Worm (Caenorhabditis elegans) whole organism, young adult: ENCODE measurements around the gene H12D21.10.

Source experiments
- aptf-3 ChIP-seq: fragments of 200-800 bp; sonication (Bioruptor generic); IDR thresholded peaks from 2 replicates; pipeline ENCODE4 v1.3.6; 2022; ENCODE audit warnings: missing genetic modification characterization, missing compliant biosample characterization
- atf-7 ChIP-seq: sonication (generic microtip); optimal IDR thresholded peaks from 2 replicates; lab custom pipeline; 2017; ENCODE audit warnings: mild to moderate bottlenecking, missing genetic modification characterization, missing compliant biosample characterization
- lin-26 ChIP-seq: fragments of 200-800 bp; sonication (Bioruptor generic); IDR thresholded peaks from 2 replicates; pipeline ENCODE4 v1.3.6; 2022; ENCODE audit warnings: missing genetic modification reagents, missing genetic modification characterization, missing compliant biosample characterization
- unc-130 ChIP-seq: sonication (generic microtip); optimal IDR thresholded peaks from 2 replicates; lab custom pipeline; 2016; ENCODE audit warnings: missing genetic modification reagents, missing genetic modification characterization, missing compliant biosample characterization

ce11 chrV:14909331-14909835 is 9.8 kb downstream of the H12D21.10 start, which contains the start of gene H12D21.9:
- TF ChIP-seq aptf-3 (GFP tag; lab: Robert Waterston, UW): no peak
- TF ChIP-seq lin-26: no peak
- no peak for TF ChIP-seq unc-130 (GFP tag; lab: Kevin White, UChicago)
- no peak for TF ChIP-seq atf-7 (tag; lab: Kevin White, UChicago)
